Worm (Caenorhabditis elegans) whole organism, L2 larva: ENCODE data around the gene gfm-1.

Source experiments
- C34F6.9 ChIP-seq: fragments of 150-350 bp; optimal IDR thresholded peaks from 2 replicates; lab custom pipeline; 2014; ENCODE audit warnings: missing biosample characterization, missing genetic modification characterization
- R02D3.7 ChIP-seq: fragments of 150-350 bp; optimal IDR thresholded peaks from 2 replicates; lab custom pipeline; 2014; ENCODE audit warnings: missing biosample characterization, missing genetic modification characterization
- Y55F3AM.14 ChIP-seq: fragments of 200-800 bp; sonication (Bioruptor generic); optimal IDR thresholded peaks from 2 replicates; lab custom pipeline; 2018; ENCODE audit warnings: mild to moderate bottlenecking, missing genetic modification characterization, missing compliant biosample characterization
- ZK546.5 ChIP-seq: sonication (generic microtip); optimal IDR thresholded peaks from 2 replicates; lab custom pipeline; 2017; ENCODE audit warnings: missing biosample characterization, missing genetic modification characterization
- aly-2 ChIP-seq: fragments of 150-350 bp; optimal IDR thresholded peaks from 2 replicates; lab custom pipeline; 2014; ENCODE audit warnings: missing biosample characterization, missing genetic modification characterization
- ama-1 ChIP-seq: fragments of 150-350 bp; optimal IDR thresholded peaks from 2 replicates; lab custom pipeline; 2018; ENCODE audit warnings: inconsistent platforms
- blmp-1 ChIP-seq: sonication (generic microtip); optimal IDR thresholded peaks from 2 replicates; lab custom pipeline; 2017; ENCODE audit warnings: missing genetic modification characterization, mild to moderate bottlenecking, missing compliant biosample characterization, antibody characterized with exemption, moderate library complexity; ENCODE audit not compliant: insufficient read depth
- ceh-82 ChIP-seq: fragments of 150-350 bp; optimal IDR thresholded peaks from 2 replicates; lab custom pipeline; 2014; ENCODE audit warnings: missing biosample characterization, missing genetic modification characterization
- dmd-4 ChIP-seq: sonication (generic microtip); optimal IDR thresholded peaks from 2 replicates; lab custom pipeline; 2017; ENCODE audit warnings: missing biosample characterization, missing genetic modification characterization
- egl-27 ChIP-seq: sonication (generic microtip); optimal IDR thresholded peaks from 3 replicates; lab custom pipeline; 2017; ENCODE audit warnings: missing biosample characterization, missing genetic modification reagents, missing genetic modification characterization
- elt-1 ChIP-seq: fragments of 150-350 bp; optimal IDR thresholded peaks from 2 replicates; lab custom pipeline; 2014; ENCODE audit warnings: missing biosample characterization, missing genetic modification characterization
- elt-3 ChIP-seq: sonication (generic microtip); optimal IDR thresholded peaks from 2 replicates; lab custom pipeline; 2017; ENCODE audit warnings: missing biosample characterization, missing genetic modification characterization
- fos-1 ChIP-seq: fragments of 150-350 bp; optimal IDR thresholded peaks from 2 replicates; lab custom pipeline; 2014; ENCODE audit warnings: missing biosample characterization, missing genetic modification characterization
- lin-11 ChIP-seq: fragments of 150-350 bp; sonication (generic microtip); optimal IDR thresholded peaks from 2 replicates; lab custom pipeline; 2014; ENCODE audit warnings: missing biosample characterization, missing genetic modification characterization, inconsistent platforms, mixed read lengths
- lin-39 ChIP-seq: fragments of 150-350 bp; optimal IDR thresholded peaks from 2 replicates; lab custom pipeline; 2014; ENCODE audit warnings: missing biosample characterization, missing genetic modification reagents, missing genetic modification characterization
- lsy-2 ChIP-seq, 2 experiments: fragments of 150-350 bp in 1 of 2; sonication (generic microtip) in 1 of 2; optimal IDR thresholded peaks; 2 replicates each; lab custom pipeline; 2014 to 2017; ENCODE audit warnings: missing biosample characterization in 2 of 2, missing genetic modification characterization in 2 of 2
- mbf-1 ChIP-seq: sonication (generic microtip); optimal IDR thresholded peaks from 2 replicates; lab custom pipeline; 2017; ENCODE audit warnings: missing biosample characterization, missing genetic modification characterization
- mdl-1 ChIP-seq, 2 experiments: fragments of 150-350 bp in 1 of 2; sonication (generic microtip) in 1 of 2; optimal IDR thresholded peaks; 2 replicates each; lab custom pipeline; 2017; ENCODE audit warnings: missing biosample characterization in 2 of 2, missing genetic modification characterization in 2 of 2
- nhr-11 ChIP-seq: fragments of 150-350 bp; optimal IDR thresholded peaks from 2 replicates; lab custom pipeline; 2014; ENCODE audit warnings: missing biosample characterization, missing genetic modification characterization
- nhr-12 ChIP-seq: fragments of 150-350 bp; optimal IDR thresholded peaks from 2 replicates; lab custom pipeline; 2014; ENCODE audit warnings: missing biosample characterization, missing genetic modification characterization
- nhr-21 ChIP-seq: fragments of 150-350 bp; optimal IDR thresholded peaks from 2 replicates; lab custom pipeline; 2014; ENCODE audit warnings: missing biosample characterization, missing genetic modification characterization
- nhr-23 ChIP-seq: fragments of 150-350 bp; optimal IDR thresholded peaks from 2 replicates; lab custom pipeline; 2014; ENCODE audit warnings: missing biosample characterization, missing genetic modification reagents, missing genetic modification characterization
- nhr-237 ChIP-seq: fragments of 150-350 bp; optimal IDR thresholded peaks from 2 replicates; lab custom pipeline; 2014; ENCODE audit warnings: missing biosample characterization, missing genetic modification characterization
- nhr-25 ChIP-seq: fragments of 150-350 bp; sonication (generic microtip); optimal IDR thresholded peaks from 3 replicates; lab custom pipeline; 2014; ENCODE audit warnings: missing biosample characterization, missing genetic modification characterization
- nhr-6 ChIP-seq: fragments of 150-350 bp; optimal IDR thresholded peaks from 2 replicates; lab custom pipeline; 2014; ENCODE audit warnings: missing biosample characterization, missing genetic modification characterization
- nhr-77 ChIP-seq: fragments of 150-350 bp; optimal IDR thresholded peaks from 2 replicates; lab custom pipeline; 2014; ENCODE audit warnings: missing biosample characterization, missing genetic modification characterization
- peb-1 ChIP-seq: fragments of 150-350 bp; optimal IDR thresholded peaks from 2 replicates; lab custom pipeline; 2014; ENCODE audit warnings: missing biosample characterization, missing genetic modification characterization
- sem-4 ChIP-seq: fragments of 150-350 bp; optimal IDR thresholded peaks from 2 replicates; lab custom pipeline; 2014; ENCODE audit warnings: missing biosample characterization, missing genetic modification reagents, missing genetic modification characterization
- skn-1 ChIP-seq: sonication (generic microtip); optimal IDR thresholded peaks from 2 replicates; lab custom pipeline; 2017; ENCODE audit warnings: missing biosample characterization, missing genetic modification characterization
- sma-9 ChIP-seq, 2 experiments: fragments of 150-350 bp in 1 of 2; sonication (generic microtip) in 1 of 2; optimal IDR thresholded peaks; 2 replicates each; lab custom pipeline; 2014 to 2016; ENCODE audit warnings: missing genetic modification characterization in 2 of 2, mild to moderate bottlenecking in 1 of 2, missing biosample characterization in 1 of 2, missing compliant biosample characterization in 1 of 2, missing genetic modification reagents in 1 of 2, moderate library complexity in 1 of 2
- unc-39 ChIP-seq: fragments of 150-350 bp; optimal IDR thresholded peaks from 2 replicates; lab custom pipeline; 2014; ENCODE audit warnings: missing biosample characterization, missing genetic modification characterization
- unc-55 ChIP-seq: fragments of 150-350 bp; sonication (generic microtip); optimal IDR thresholded peaks from 3 replicates; lab custom pipeline; 2014; ENCODE audit warnings: missing biosample characterization, missing genetic modification reagents, missing genetic modification characterization
- ztf-1 ChIP-seq: fragments of 200-800 bp; sonication (Bioruptor generic); conservative IDR thresholded peaks from 2 replicates; pipeline ENCODE4 v1.3.6; 2022; ENCODE audit warnings: missing genetic modification characterization, missing compliant biosample characterization

gfm-1 gene

ce11 chrII:13107719-13108118 lies 9.6 kb upstream of the gfm-1 start, which contains the start of gene pqn-32:
Gene pqn-32 (plus strand): TSS chrII:13108019.
- TF ChIP-seq C34F6.9 (tag; lab: Kevin White, UChicago) (no peak), ama-1 (no peak), ceh-82 (tag; lab: Kevin White, UChicago) (no peak), peb-1 (tag; lab: Kevin White, UChicago) (no peak), aly-2 (tag; lab: Kevin White, UChicago) (no peak), lin-39 (tag; lab: Kevin White, UChicago) (no peak)

DNA sequence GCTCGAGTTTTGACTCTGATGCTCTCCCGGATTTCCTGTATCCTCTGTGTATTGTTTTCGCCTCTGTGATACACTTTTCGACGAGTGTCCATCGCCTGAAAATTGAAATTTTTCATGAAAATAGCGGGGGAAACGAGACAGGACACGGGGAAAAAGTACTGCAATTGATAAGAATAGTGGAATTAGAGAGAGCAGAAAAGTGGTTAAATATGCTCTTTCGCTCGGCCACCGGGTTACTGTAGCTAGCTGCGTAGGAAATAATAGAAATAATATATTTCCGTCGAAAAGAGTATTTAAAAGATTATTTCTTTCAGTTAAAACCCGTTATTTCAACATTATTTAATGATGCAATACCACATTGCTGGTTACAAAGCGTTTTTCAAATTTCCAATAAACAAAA lies 573 bp upstream of the gfm-1 start, which contains the start of gene rict-1:
TSS of gene rict-1 (minus strand) at position 101 of the 400 bp plus-strand sequence.
- TF ChIP-seq lsy-2 (tag; optimal IDR thresholded peaks at IDR 0.05; lab: Kevin White, UChicago) = no peak
- TF ChIP-seq elt-1 (tag; lab: Kevin White, UChicago) = no peak
- TF ChIP-seq sem-4 = no peak
- no peak for TF ChIP-seq blmp-1 (tag; lab: Kevin White, UChicago)
- TF ChIP-seq lin-11 (tag; lab: Kevin White, UChicago) = no peak
- TF ChIP-seq R02D3.7 (tag; lab: Kevin White, UChicago) = no peak
- no peak for TF ChIP-seq ceh-82 (tag; lab: Kevin White, UChicago)
- no peak for TF ChIP-seq nhr-23 (tag; lab: Kevin White, UChicago)
- TF ChIP-seq fos-1 = no peak
- TF ChIP-seq unc-55 (GFP tag; lab: Kevin White, UChicago) = no peak
- TF ChIP-seq nhr-77 = no peak
- no peak for TF ChIP-seq mdl-1 (tag; optimal IDR thresholded peaks at IDR 0.05; lab: Kevin White, UChicago)
- no peak for TF ChIP-seq nhr-11 (tag; lab: Kevin White, UChicago)

- TF ChIP-seq nhr-77 = no peak
- no peak for TF ChIP-seq C34F6.9 (tag; lab: Kevin White, UChicago)
- no peak for TF ChIP-seq fos-1
Observed at ce11 chrII:13122720-13123119, 5.4 kb downstream of the gfm-1 start, which contains the start of gene bath-45. Gene bath-45 (plus strand): TSS chrII:13123020.

DNA sequence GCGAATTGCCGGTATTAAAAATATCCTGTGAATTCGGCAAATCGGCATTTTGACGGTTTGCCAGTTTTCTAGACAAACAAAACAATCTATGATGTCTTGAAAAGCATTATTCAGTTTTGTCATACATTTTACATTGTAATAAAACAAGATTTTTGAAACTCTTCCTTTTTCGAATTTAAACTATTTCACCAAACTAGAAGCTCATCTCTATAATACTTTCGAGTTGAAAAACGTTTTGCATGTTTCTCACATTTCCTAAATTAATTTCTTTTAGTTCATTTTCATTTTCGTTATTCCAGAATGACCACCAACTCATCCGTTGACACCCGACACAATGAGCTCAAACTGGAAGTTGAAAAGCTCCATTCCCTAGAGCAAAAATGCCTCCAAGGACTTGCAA lies 12.3 kb downstream of the gfm-1 start, which contains the start of gene F29C12.6:
TSS of gene F29C12.6 (plus strand) at position 301 of the 400 bp plus-strand sequence.
- TF ChIP-seq elt-3 (tag; lab: Kevin White, UChicago) = no peak
- no peak for TF ChIP-seq sem-4
- no peak for TF ChIP-seq ZK546.5 (tag; lab: Kevin White, UChicago)
- TF ChIP-seq nhr-237 (tag; lab: Kevin White, UChicago) = no peak

ce11 chrII:13130576-13130975 lies 13.3 kb downstream of the gfm-1 start:
- TF ChIP-seq nhr-21 (tag; lab: Kevin White, UChicago) = no peak
- no peak for TF ChIP-seq nhr-6 (tag; lab: Kevin White, UChicago)
- no peak for TF ChIP-seq fos-1

DNA sequence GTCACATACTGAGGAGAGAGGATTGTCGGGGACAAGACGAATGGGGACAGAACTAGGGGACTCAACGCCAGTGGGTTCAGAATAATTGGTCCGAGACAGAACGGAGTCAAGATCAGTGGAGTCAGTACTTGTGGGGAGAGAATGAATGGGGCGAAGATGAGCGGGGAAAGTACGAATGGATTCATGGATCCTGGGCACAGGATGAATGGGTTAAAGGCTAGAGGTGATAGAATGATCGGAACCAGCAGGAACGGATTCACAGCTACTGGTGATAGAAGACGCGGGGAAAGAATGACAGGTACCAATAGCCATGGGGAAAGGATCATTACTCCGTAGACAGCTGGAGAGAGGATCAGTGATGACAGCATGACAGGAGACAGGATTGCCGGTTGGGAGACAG lies 22.3 kb downstream of the gfm-1 start:
- TF ChIP-seq ztf-1 (GFP tag; lab: Robert Waterston, UW) = no peak
- no peak for TF ChIP-seq nhr-25 (tag; lab: Kevin White, UChicago)
- TF ChIP-seq sma-9 (GFP tag; optimal IDR thresholded peaks at IDR 0.05; lab: Kevin White, UChicago) = no peak
- TF ChIP-seq sma-9 (tag; optimal IDR thresholded peaks at IDR 0.05; lab: Kevin White, UChicago) = no peak
- no peak for TF ChIP-seq nhr-11 (tag; lab: Kevin White, UChicago)
- no peak for TF ChIP-seq unc-55 (GFP tag; lab: Kevin White, UChicago)
- TF ChIP-seq mdl-1 (tag; optimal IDR thresholded peaks at IDR 0.05; lab: Kevin White, UChicago) = no peak
- no peak for TF ChIP-seq egl-27 (tag; lab: Kevin White, UChicago)
- TF ChIP-seq nhr-237 (tag; lab: Kevin White, UChicago) = no peak
- no peak for TF ChIP-seq unc-39
- no peak for TF ChIP-seq nhr-12 (tag; lab: Kevin White, UChicago)
- TF ChIP-seq skn-1 = no peak
- no peak for TF ChIP-seq Y55F3AM.14 (GFP tag; lab: Kevin White, UChicago)
- TF ChIP-seq ceh-82 (tag; lab: Kevin White, UChicago) = no peak
- TF ChIP-seq elt-1 (tag; lab: Kevin White, UChicago) = no peak
- no peak for TF ChIP-seq mbf-1 (tag; lab: Kevin White, UChicago)
- no peak for TF ChIP-seq nhr-21 (tag; lab: Kevin White, UChicago)
- TF ChIP-seq dmd-4 (tag; lab: Kevin White, UChicago) = no peak
- TF ChIP-seq ama-1 = no peak
